Fruit fly (Drosophila melanogaster) whole organism, prepupa: Measurements from ENCODE around the gene CG15330.
A peak's percentile ranks its signal among the peaks of the same experiment; 100 is the strongest.

Source experiments
- CG31627 ChIP-seq: fragments of 200-800 bp; sonication (Bioruptor generic); optimal IDR thresholded peaks from 3 replicates; lab custom pipeline; 2016; ENCODE audit warnings: missing biosample characterization, missing genetic modification characterization
- CG6792 ChIP-seq: fragments of 200-800 bp; sonication (Bioruptor generic); optimal IDR thresholded peaks from 3 replicates; lab custom pipeline; 2016; ENCODE audit warnings: missing biosample characterization, missing genetic modification characterization
- Sox102F ChIP-seq: fragments of 200-800 bp; sonication (Bioruptor generic); optimal IDR thresholded peaks from 2 replicates; lab custom pipeline; 2016; ENCODE audit warnings: missing biosample characterization, mild to moderate bottlenecking, missing genetic modification characterization
- pdm3 ChIP-seq: fragments of 200-800 bp; sonication (Bioruptor generic); optimal IDR thresholded peaks from 3 replicates; lab custom pipeline; 2016; ENCODE audit warnings: missing biosample characterization, missing genetic modification characterization
- spab ChIP-seq: fragments of 200-800 bp; sonication (Bioruptor generic); optimal IDR thresholded peaks from 2 replicates; lab custom pipeline; 2017; ENCODE audit warnings: missing biosample characterization, mild to moderate bottlenecking, missing genetic modification characterization, missing genetic modification reagents
- ss ChIP-seq, 2 experiments: fragments of 200-800 bp; sonication (Bioruptor generic); optimal IDR thresholded peaks; 2 replicates in 1 of 2; 3 replicates in 1 of 2; lab custom pipeline; 2017 to 2018; ENCODE audit warnings: mild to moderate bottlenecking in 2 of 2, missing biosample characterization in 2 of 2, missing genetic modification characterization in 2 of 2, moderate library complexity in 1 of 2

DNA sequence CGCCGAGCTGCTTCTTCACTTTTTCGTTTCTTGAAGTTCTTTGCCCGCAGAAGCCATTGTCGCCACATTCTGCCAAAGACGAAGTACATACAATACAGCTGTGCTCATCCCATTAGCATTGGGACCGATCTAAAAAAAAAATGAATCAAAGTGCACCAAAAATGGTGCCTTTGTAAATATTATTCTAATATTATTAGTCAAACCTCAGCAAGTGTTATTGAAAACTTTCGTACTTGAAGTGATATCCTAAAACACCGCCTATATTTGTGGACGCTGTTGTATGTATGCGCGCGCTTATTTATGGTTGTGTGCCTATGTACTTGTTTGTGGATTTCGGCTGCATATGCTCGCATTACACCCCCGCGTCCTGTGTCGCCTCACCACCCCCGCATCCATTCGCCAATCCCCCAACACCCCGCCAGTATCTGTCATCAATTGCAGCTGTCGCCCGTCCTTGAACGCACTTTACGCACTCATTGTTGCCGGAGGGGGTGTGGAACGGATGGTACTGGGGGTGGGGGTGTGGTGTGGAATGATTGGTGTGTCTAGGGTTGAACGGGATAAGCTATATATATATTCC lies 16.6 kb downstream of the CG15330 start:
- peak; percentile 91 to 94 for TF ChIP-seq ss (GFP tag; optimal IDR thresholded peaks at IDR 0.05; lab: Kevin White, UChicago)
- peak; percentile 85 for TF ChIP-seq CG31627 (GFP tag; lab: Kevin White, UChicago)
- TF ChIP-seq pdm3 (GFP tag; lab: Kevin White, UChicago) = peak; percentile 90
- peak; percentile 89 for TF ChIP-seq Sox102F (GFP tag; lab: Kevin White, UChicago)
- peak; percentile 88 for TF ChIP-seq CG6792 (GFP tag; lab: Kevin White, UChicago)
- TF ChIP-seq spab (GFP tag; lab: Kevin White, UChicago) = peak; percentile 88
